Worm (Caenorhabditis elegans): ENCODE data around the gene mtch-1.

DNA sequence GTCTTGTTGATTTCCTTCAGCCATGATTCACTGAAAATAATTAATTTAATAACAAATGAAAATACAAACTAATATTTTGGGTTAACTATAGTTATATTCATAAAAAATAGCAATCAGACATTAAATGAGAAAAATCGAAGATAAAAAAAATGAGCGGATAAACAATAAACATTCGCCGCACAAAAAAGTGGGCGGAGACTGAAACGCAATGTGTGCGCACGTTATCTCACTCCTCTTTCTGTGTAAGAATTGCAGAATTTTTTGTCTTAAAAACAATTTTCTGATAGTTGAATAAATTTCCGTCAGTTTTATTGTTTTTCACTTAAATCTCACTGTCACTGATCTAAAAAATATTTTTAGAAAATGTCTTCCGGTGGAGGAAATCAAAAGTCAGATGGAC lies at the start of gene mtch-1, which contains the start of gene rpb-4:
- TF ChIP-seq flt-1 (GFP tag; IDR thresholded peaks at IDR 0.05) (no peak), ets-7 (tag; optimal IDR thresholded peaks at IDR 0.05) (no peak), ceh-36 (tag; optimal IDR thresholded peaks at IDR 0.05) (no peak), ama-1 (optimal IDR thresholded peaks at IDR 0.05) (no peak), sea-1 (GFP tag; conservative IDR thresholded peaks at IDR 0.05) (no peak), scrt-1 (GFP tag; IDR thresholded peaks at IDR 0.05) (no peak), tbx-37 (GFP tag; conservative IDR thresholded peaks at IDR 0.05) (no peak), hmg-4 (GFP tag; optimal IDR thresholded peaks at IDR 0.05) (no peak), hnd-1 (tag; optimal IDR thresholded peaks at IDR 0.05) (no peak), ceh-13 (GFP tag; optimal IDR thresholded peaks at IDR 0.05) (no peak), tbx-11 (GFP tag; IDR thresholded peaks at IDR 0.05) (no peak), aly-1 (tag; optimal IDR thresholded peaks at IDR 0.05) (no peak), tra-4 (tag; optimal IDR thresholded peaks at IDR 0.05) (no peak)

Measured in whole organism, early embryonic.